Worm (Caenorhabditis elegans) whole organism, late embryonic: ENCODE measurements around the gene F22B5.4.
A peak's percentile ranks its signal among the peaks of the same experiment; 100 is the strongest.

Experiments
- F13H6.1 ChIP-seq: sonication (generic microtip); optimal IDR thresholded peaks from 2 replicates; lab custom pipeline; 2016; ENCODE audit warnings: missing genetic modification characterization, missing compliant biosample characterization
- K09A11.1 ChIP-seq: sonication (generic microtip); optimal IDR thresholded peaks from 2 replicates; lab custom pipeline; 2017; ENCODE audit warnings: antibody characterized with exemption, mild to moderate bottlenecking, missing genetic modification characterization, missing compliant biosample characterization; ENCODE audit not compliant: insufficient read depth
- ama-1 ChIP-seq: fragments of 150-350 bp; optimal IDR thresholded peaks from 2 replicates; lab custom pipeline; 2014
- ceh-18 ChIP-seq: sonication (generic microtip); optimal IDR thresholded peaks from 2 replicates; lab custom pipeline; 2016; ENCODE audit warnings: missing genetic modification characterization, missing compliant biosample characterization
- ceh-24 ChIP-seq: sonication (generic microtip); optimal IDR thresholded peaks from 2 replicates; lab custom pipeline; 2016; ENCODE audit warnings: mild to moderate bottlenecking, missing genetic modification characterization, missing compliant biosample characterization
- ceh-30 ChIP-seq: fragments of 150-350 bp; optimal IDR thresholded peaks from 2 replicates; lab custom pipeline; 2014; ENCODE audit warnings: missing biosample characterization, missing genetic modification characterization
- ceh-31 ChIP-seq: sonication (generic microtip); optimal IDR thresholded peaks from 2 replicates; lab custom pipeline; 2016; ENCODE audit warnings: missing genetic modification characterization, missing compliant biosample characterization
- ceh-6 ChIP-seq: fragments of 200-800 bp; sonication (Bioruptor generic); optimal IDR thresholded peaks from 2 replicates; lab custom pipeline; 2018; ENCODE audit warnings: mild to moderate bottlenecking, missing genetic modification characterization, missing compliant biosample characterization
- dve-1 ChIP-seq: sonication (generic microtip); optimal IDR thresholded peaks from 2 replicates; lab custom pipeline; 2017; ENCODE audit warnings: antibody characterized with exemption, mild to moderate bottlenecking, missing genetic modification characterization, missing compliant biosample characterization
- elt-2 ChIP-seq: sonication (generic microtip); optimal IDR thresholded peaks from 2 replicates; lab custom pipeline; 2016; ENCODE audit warnings: missing genetic modification reagents, missing genetic modification characterization, missing compliant biosample characterization
- elt-4 ChIP-seq: sonication (generic microtip); optimal IDR thresholded peaks from 2 replicates; lab custom pipeline; 2016; ENCODE audit warnings: missing genetic modification characterization, missing compliant biosample characterization
- fkh-10 ChIP-seq: fragments of 150-350 bp; optimal IDR thresholded peaks from 2 replicates; lab custom pipeline; 2014; ENCODE audit warnings: missing biosample characterization, missing genetic modification reagents, missing genetic modification characterization
- gmeb-2 ChIP-seq: sonication (generic microtip); optimal IDR thresholded peaks from 2 replicates; lab custom pipeline; 2016; ENCODE audit warnings: missing genetic modification characterization, inconsistent platforms, missing compliant biosample characterization
- hlh-30 ChIP-seq: sonication (generic microtip); optimal IDR thresholded peaks from 2 replicates; lab custom pipeline; 2017; ENCODE audit warnings: antibody characterized with exemption, missing genetic modification characterization, missing compliant biosample characterization; ENCODE audit not compliant: insufficient read depth
- hlh-6 ChIP-seq: sonication (generic microtip); optimal IDR thresholded peaks from 2 replicates; lab custom pipeline; 2016; ENCODE audit warnings: missing genotype, missing genetic modification characterization, missing compliant biosample characterization
- nfya-1 ChIP-seq: sonication (generic microtip); optimal IDR thresholded peaks from 2 replicates; lab custom pipeline; 2017; ENCODE audit warnings: missing genetic modification characterization, mild to moderate bottlenecking, missing compliant biosample characterization, antibody characterized with exemption, moderate library complexity
- odd-2 ChIP-seq: sonication (generic microtip); optimal IDR thresholded peaks from 2 replicates; lab custom pipeline; 2017; ENCODE audit warnings: antibody characterized with exemption, mild to moderate bottlenecking, missing genetic modification characterization, missing compliant biosample characterization
- pag-3 ChIP-seq: sonication (generic microtip); optimal IDR thresholded peaks from 2 replicates; lab custom pipeline; 2016; ENCODE audit warnings: missing compliant biosample characterization, missing genetic modification characterization, borderline replicate concordance
- pax-1 ChIP-seq: fragments of 150-350 bp; optimal IDR thresholded peaks from 2 replicates; lab custom pipeline; 2014; ENCODE audit warnings: missing biosample characterization, missing genetic modification characterization
- sdc-2 ChIP-seq: sonication (generic microtip); optimal IDR thresholded peaks from 2 replicates; lab custom pipeline; 2016; ENCODE audit warnings: missing genotype, missing genetic modification characterization, missing compliant biosample characterization
- syd-9 ChIP-seq: sonication (generic microtip); optimal IDR thresholded peaks from 2 replicates; lab custom pipeline; 2016; ENCODE audit warnings: mild to moderate bottlenecking, missing genetic modification characterization, moderate library complexity, missing compliant biosample characterization
- ttx-3 ChIP-seq: sonication (generic microtip); optimal IDR thresholded peaks from 2 replicates; lab custom pipeline; 2016; ENCODE audit warnings: missing genetic modification reagents, missing genetic modification characterization, missing compliant biosample characterization
- unc-3 ChIP-seq, 2 experiments: fragments of 200-800 bp in 1 of 2; sonication (Bioruptor generic) in 1 of 2; sonication (generic microtip) in 1 of 2; conservative IDR thresholded peaks in 1 of 2; optimal IDR thresholded peaks in 1 of 2; 2 replicates each; pipeline versions ENCODE4 v1.3.6 to Lab custom; 2016 to 2022; ENCODE audit warnings: missing compliant biosample characterization in 2 of 2, missing genetic modification characterization in 2 of 2, missing genetic modification reagents in 1 of 2
- unc-42 ChIP-seq: sonication (generic microtip); optimal IDR thresholded peaks from 2 replicates; lab custom pipeline; 2016; ENCODE audit warnings: missing genotype, missing genetic modification characterization, missing compliant biosample characterization
- unc-55 ChIP-seq: sonication (generic microtip); optimal IDR thresholded peaks from 2 replicates; lab custom pipeline; 2017; ENCODE audit warnings: missing biosample characterization, missing genetic modification reagents, missing genetic modification characterization
- unc-86 ChIP-seq: sonication (generic microtip); optimal IDR thresholded peaks from 2 replicates; lab custom pipeline; 2016; ENCODE audit warnings: missing genetic modification characterization, missing compliant biosample characterization
- zip-5 ChIP-seq: sonication (generic microtip); optimal IDR thresholded peaks from 2 replicates; lab custom pipeline; 2016; ENCODE audit warnings: missing genetic modification characterization, missing compliant biosample characterization

F22B5.4 gene

ce11 chrII:8481731-8482253, 32.3 kb downstream of the F22B5.4 start, which contains the start of gene M05D6.5:
Gene M05D6.5, minus strand, starts transcription at chrII:8482203.
- TF ChIP-seq ttx-3 (tag; lab: Kevin White, UChicago) (no peak), ceh-6 (GFP tag; lab: Kevin White, UChicago) (no peak), ceh-30 (tag; lab: Kevin White, UChicago) (no peak), odd-2 (tag; lab: Kevin White, UChicago) (no peak)

- TF ChIP-seq dve-1 (tag; lab: Kevin White, UChicago) (peak; percentile 4), unc-86 (tag; lab: Kevin White, UChicago) (no peak), unc-42 (tag; lab: Kevin White, UChicago) (peak; percentile 31), nfya-1 (tag; lab: Kevin White, UChicago) (peak; percentile 0)
Measured at ce11 chrII:8483124-8483792, 33.7 kb downstream of the F22B5.4 start.

- TF ChIP-seq unc-55 (GFP tag; lab: Kevin White, UChicago) (peak; percentile 11), ama-1 (lab: Kevin White, UChicago) (no peak)
Measured at ce11 chrII:8483793-8484186, 34.3 kb downstream of the F22B5.4 start, which contains the start of gene taap-1. Gene taap-1, minus strand, starts transcription at chrII:8483871.

ce11 chrII:8484546-8484945, 35.0 kb downstream of the F22B5.4 start:
- no peak for TF ChIP-seq zip-5
- no peak for TF ChIP-seq elt-4 (tag; lab: Kevin White, UChicago)
- no peak for TF ChIP-seq sdc-2
- TF ChIP-seq gmeb-2, result no peak
- TF ChIP-seq dve-1 (tag; lab: Kevin White, UChicago), result peak; percentile 38
- TF ChIP-seq elt-2, result peak; percentile 40
- TF ChIP-seq fkh-10 (GFP tag; lab: Kevin White, UChicago), result no peak
- no peak for TF ChIP-seq pax-1 (tag; lab: Kevin White, UChicago)
- no peak for TF ChIP-seq ceh-18 (tag; lab: Kevin White, UChicago)
- no peak for TF ChIP-seq ama-1 (lab: Kevin White, UChicago)
- TF ChIP-seq F13H6.1, result no peak
- TF ChIP-seq K09A11.1 (tag; lab: Kevin White, UChicago), result no peak

ce11 chrII:8485603-8486002, 36.1 kb downstream of the F22B5.4 start, which contains the start of gene gbh-2:
Gene gbh-2, plus strand, starts transcription at chrII:8485879.
- TF ChIP-seq pag-3 (tag; lab: Kevin White, UChicago), result no peak
- TF ChIP-seq elt-2, result peak; percentile 36
- TF ChIP-seq, all 69 proteins: peak for 1

ce11 chrII:8488123-8488522, 38.6 kb downstream of the F22B5.4 start:
- no peak for TF ChIP-seq ceh-24 (tag; lab: Kevin White, UChicago)
- no peak for TF ChIP-seq syd-9 (tag; lab: Kevin White, UChicago)
- TF ChIP-seq unc-3 (GFP tag; conservative IDR thresholded peaks at IDR 0.05; lab: Robert Waterston, UW), result no peak
- no peak for TF ChIP-seq unc-3 (tag; optimal IDR thresholded peaks at IDR 0.05; lab: Kevin White, UChicago)
- TF ChIP-seq hlh-6, result no peak
- TF ChIP-seq odd-2 (tag; lab: Kevin White, UChicago), result no peak

- no peak for TF ChIP-seq hlh-30
- TF ChIP-seq unc-3 (GFP tag; conservative IDR thresholded peaks at IDR 0.05; lab: Robert Waterston, UW), result no peak
- no peak for TF ChIP-seq unc-3 (tag; optimal IDR thresholded peaks at IDR 0.05; lab: Kevin White, UChicago)
- no peak for TF ChIP-seq ceh-31
- no peak for TF ChIP-seq K09A11.1 (tag; lab: Kevin White, UChicago)
Measured at ce11 chrII:8494228-8494717, 44.8 kb downstream of the F22B5.4 start, which contains the start of gene M05D6.9. Gene M05D6.9, plus strand, starts transcription at chrII:8494278.
